Fruit fly (Drosophila melanogaster): ENCODE measurements around the gene CG8838.
A peak's percentile ranks its signal among the peaks of the same experiment; 100 is the strongest.

CG8838 gene

dm6 chr2L:3376684-3377086 is 19.2 kb downstream of the CG8838 start, which contains the start of the genes CG9662 and Ptpa (continued):
- TF ChIP-seq CG12236 (GFP tag; optimal IDR thresholded peaks at IDR 0.05) (peak; percentile 49), CG11504 (tag; optimal IDR thresholded peaks at IDR 0.05) (peak; percentile 74), lmd (GFP tag; IDR thresholded peaks at IDR 0.05) (peak; percentile 88), h (optimal IDR thresholded peaks at IDR 0.05) (no peak), Ets97D (GFP tag; optimal IDR thresholded peaks at IDR 0.05) (peak; percentile 80), Doc2 (GFP tag; IDR thresholded peaks at IDR 0.05) (no peak), Hmr (GFP tag; optimal IDR thresholded peaks at IDR 0.05) (peak; percentile 77), CG8290 (GFP tag; optimal IDR thresholded peaks at IDR 0.05) (peak; percentile 71), CG8290 (tag; optimal IDR thresholded peaks at IDR 0.05) (peak in 1 of 2 experiments; percentile 80), CG13287 (GFP tag; IDR thresholded peaks at IDR 0.05; ENCODE audit: partially characterized antibody) (peak; percentile 93), CG6654 (GFP tag; optimal IDR thresholded peaks at IDR 0.05) (peak; percentile 32), jigr1 (GFP tag; IDR thresholded peaks at IDR 0.05) (peak; percentile 66; the same call in 1 of the 3 replicates), caup (GFP tag; optimal IDR thresholded peaks at IDR 0.05; ENCODE audit: severe bottlenecking) (peak; percentile 61), CG18619 (GFP tag; optimal IDR thresholded peaks at IDR 0.05) (peak; percentile 68), Tbp (GFP tag; optimal IDR thresholded peaks at IDR 0.05) (no peak), CG5953 (GFP tag; IDR thresholded peaks at IDR 0.05) (no peak), CG2678 (tag; optimal IDR thresholded peaks at IDR 0.05) (peak; percentile 79), fd64A (GFP tag; optimal IDR thresholded peaks at IDR 0.05) (no peak), her (GFP tag; optimal IDR thresholded peaks at IDR 0.05) (peak; percentile 71), dimm (GFP tag; IDR thresholded peaks at IDR 0.05) (peak; percentile 26; the same call in 1 of the 2 replicates), dan (GFP tag; IDR thresholded peaks at IDR 0.05) (peak; percentile 72), sqz (GFP tag; optimal IDR thresholded peaks at IDR 0.05) (no peak), btn (GFP tag; optimal IDR thresholded peaks at IDR 0.05) (peak; percentile 41), salm (tag; optimal IDR thresholded peaks at IDR 0.05) (no peak), tgo (GFP tag; IDR thresholded peaks at IDR 0.05) (peak; percentile 81), cato (GFP tag; optimal IDR thresholded peaks at IDR 0.05; ENCODE audit: borderline replicate concordance) (peak; percentile 73), CG11085 (GFP tag; IDR thresholded peaks at IDR 0.05) (peak; percentile 74), Ada2b (GFP tag; IDR thresholded peaks at IDR 0.05) (peak; percentile 80), CG6813 (GFP tag; optimal IDR thresholded peaks at IDR 0.05) (no peak), BEAF-32 (GFP tag; optimal IDR thresholded peaks at IDR 0.05) (peak; percentile 97), Dfd (GFP tag; optimal IDR thresholded peaks at IDR 0.05) (peak in 1 of 2 experiments; percentile 43), B-H2 (GFP tag; optimal IDR thresholded peaks at IDR 0.05) (peak; percentile 28), CG7987 (GFP tag; optimal IDR thresholded peaks at IDR 0.05) (no peak), zfh1 (GFP tag; IDR thresholded peaks at IDR 0.05) (peak; percentile 80), CG1602 (GFP tag; optimal IDR thresholded peaks at IDR 0.05) (peak; percentile 89), CG3847 (GFP tag; IDR thresholded peaks at IDR 0.05) (peak; percentile 90), CG3163 (GFP tag; optimal IDR thresholded peaks at IDR 0.05) (peak; percentile 62), tin (GFP tag; optimal IDR thresholded peaks at IDR 0.05) (peak; percentile 82), vfl (GFP tag; optimal IDR thresholded peaks at IDR 0.05) (peak; percentile 76), Myb (GFP tag; optimal IDR thresholded peaks at IDR 0.05) (peak; percentile 75), CG2129 (GFP tag; IDR thresholded peaks at IDR 0.05; ENCODE audit: partially characterized antibody) (peak; percentile 85), ro (GFP tag; IDR thresholded peaks at IDR 0.05) (peak; percentile 39; the same call in 1 of the 2 replicates), CG31224 (GFP tag; IDR thresholded peaks at IDR 0.05) (peak; percentile 73), HLH4C (GFP tag; IDR thresholded peaks at IDR 0.05; ENCODE audit: partially characterized antibody) (peak; percentile 88), CG12104 (GFP tag; optimal IDR thresholded peaks at IDR 0.05) (peak; percentile 48), ftz-f1 (GFP tag; optimal IDR thresholded peaks at IDR 0.05) (no peak), Atf3 (GFP tag; optimal IDR thresholded peaks at IDR 0.05) (peak; percentile 79), Aef1 (GFP tag; IDR thresholded peaks at IDR 0.05) (peak; percentile 95), Gsc (GFP tag; IDR thresholded peaks at IDR 0.05) (peak; percentile 60), CG7786 (GFP tag; optimal IDR thresholded peaks at IDR 0.05) (peak; percentile 82), cad (GFP tag; optimal IDR thresholded peaks at IDR 0.05) (no peak), Atf-2 (GFP tag; optimal IDR thresholded peaks at IDR 0.05) (peak; percentile 75)

Measured in whole organism, embryonic.